Fruit fly (Drosophila melanogaster) whole organism, embryonic: ENCODE measurements around the gene CG43052.

Experiments
- Asciz ChIP-seq: fragments of 200-800 bp; sonication (Bioruptor generic); optimal IDR thresholded peaks from 2 replicates; lab custom pipeline; 2017; ENCODE audit warnings: missing biosample characterization, mild to moderate bottlenecking, missing genetic modification characterization, missing genetic modification reagents
- Atf-2 ChIP-seq: fragments of 200-800 bp; sonication (Bioruptor generic); optimal IDR thresholded peaks from 2 replicates; lab custom pipeline; 2016; ENCODE audit warnings: missing biosample characterization, missing genetic modification characterization
- BEAF-32 ChIP-seq: fragments of 200-800 bp; sonication (Bioruptor generic); optimal IDR thresholded peaks from 3 replicates; lab custom pipeline; 2017; ENCODE audit warnings: missing biosample characterization, missing genetic modification characterization, mild to moderate bottlenecking, moderate library complexity, missing genetic modification reagents
- Bdp1 ChIP-seq: fragments of 200-800 bp; sonication (Bioruptor generic); optimal IDR thresholded peaks from 3 replicates; lab custom pipeline; 2016; ENCODE audit warnings: missing biosample characterization, missing genetic modification characterization
- CG10274 ChIP-seq: fragments of 200-800 bp; sonication (Bioruptor generic); optimal IDR thresholded peaks from 3 replicates; lab custom pipeline; 2017; ENCODE audit warnings: missing biosample characterization, mild to moderate bottlenecking, missing genetic modification characterization
- CG10654 ChIP-seq: fragments of 200-800 bp; sonication (Bioruptor generic); optimal IDR thresholded peaks from 2 replicates; lab custom pipeline; 2016; ENCODE audit warnings: missing biosample characterization, missing genetic modification characterization
- CG11696 ChIP-seq: fragments of 200-800 bp; sonication (Bioruptor generic); IDR thresholded peaks from 2 replicates; pipeline ENCODE4 v1.3.6; 2022; ENCODE audit warnings: missing biosample characterization, missing genetic modification characterization
- CG12155 ChIP-seq: fragments of 200-800 bp; sonication (Bioruptor generic); optimal IDR thresholded peaks from 3 replicates; lab custom pipeline; 2016; ENCODE audit warnings: missing biosample characterization, missing genetic modification characterization
- CG12659 ChIP-seq: fragments of 200-800 bp; sonication (Bioruptor generic); optimal IDR thresholded peaks from 3 replicates; lab custom pipeline; 2017; ENCODE audit warnings: mild to moderate bottlenecking, missing biosample characterization, missing genetic modification reagents, missing genetic modification characterization
- CG1603 ChIP-seq: fragments of 200-800 bp; sonication (Bioruptor generic); optimal IDR thresholded peaks from 2 replicates; lab custom pipeline; 2019; ENCODE audit warnings: missing biosample characterization, mild to moderate bottlenecking, missing genetic modification characterization, moderate library complexity
- CG18619 ChIP-seq: fragments of 200-800 bp; sonication (Bioruptor generic); optimal IDR thresholded peaks from 3 replicates; lab custom pipeline; 2017; ENCODE audit warnings: missing biosample characterization, mild to moderate bottlenecking, missing genetic modification characterization
- CG3065 ChIP-seq: fragments of 200-800 bp; sonication (Bioruptor generic); optimal IDR thresholded peaks from 2 replicates; lab custom pipeline; 2016; ENCODE audit warnings: missing biosample characterization, missing genetic modification characterization
- CG3163 ChIP-seq: fragments of 200-800 bp; sonication (Bioruptor generic); optimal IDR thresholded peaks from 3 replicates; lab custom pipeline; 2016; ENCODE audit warnings: missing biosample characterization, missing genetic modification characterization
- CG32532 ChIP-seq: fragments of 200-800 bp; sonication (Bioruptor generic); IDR thresholded peaks from 2 replicates; pipeline ENCODE4 v1.3.6; 2022; ENCODE audit warnings: missing biosample characterization, missing genetic modification characterization
- CG34376 ChIP-seq: fragments of 200-800 bp; sonication (Bioruptor generic); optimal IDR thresholded peaks from 2 replicates; lab custom pipeline; 2018; ENCODE audit warnings: missing biosample characterization, mild to moderate bottlenecking, missing genetic modification characterization
- CG7357 ChIP-seq: fragments of 200-800 bp; sonication (Bioruptor generic); IDR thresholded peaks from 3 replicates; pipeline ENCODE4 v1.3.6; 2022; ENCODE audit warnings: missing biosample characterization, missing genetic modification characterization
- CG7745 ChIP-seq: fragments of 200-800 bp; sonication (Bioruptor generic); optimal IDR thresholded peaks from 2 replicates; lab custom pipeline; 2018; ENCODE audit warnings: missing biosample characterization, mild to moderate bottlenecking, missing genetic modification characterization, moderate library complexity
- CG8089 ChIP-seq: fragments of 200-800 bp; sonication (Bioruptor generic); optimal IDR thresholded peaks from 3 replicates; lab custom pipeline; 2016; ENCODE audit warnings: missing biosample characterization, missing genetic modification characterization
- CG8924 ChIP-seq: fragments of 200-800 bp; optimal IDR thresholded peaks from 3 replicates; lab custom pipeline; 2019; ENCODE audit warnings: missing biosample characterization, mild to moderate bottlenecking, missing genetic modification characterization, moderate library complexity
- Deaf1 ChIP-seq: fragments of 200-800 bp; optimal IDR thresholded peaks from 3 replicates; lab custom pipeline; 2019; ENCODE audit warnings: missing biosample characterization, mild to moderate bottlenecking, missing genetic modification characterization, moderate library complexity
- Dfd ChIP-seq, 2 experiments: fragments of >200 bp; optimal IDR thresholded peaks; 2 replicates each; lab custom pipeline; 2017; ENCODE audit warnings: missing biosample characterization in 2 of 2, missing genetic modification characterization in 2 of 2
- Dll ChIP-seq: fragments of 200-800 bp; sonication (Bioruptor generic); IDR thresholded peaks from 4 replicates; pipeline ENCODE4 v1.3.6; 2022; ENCODE audit warnings: missing biosample characterization, missing genetic modification characterization; ENCODE audit not compliant: partially characterized antibody
- Doc3 ChIP-seq: fragments of 200-800 bp; sonication (Bioruptor generic); IDR thresholded peaks from 3 replicates; pipeline ENCODE4 v1.3.6; 2022; ENCODE audit warnings: missing biosample characterization, missing genetic modification characterization; ENCODE audit not compliant: partially characterized antibody
- HLHmδ ChIP-seq: fragments of 200-800 bp; sonication (Bioruptor generic); optimal IDR thresholded peaks from 2 replicates; lab custom pipeline; 2018; ENCODE audit warnings: missing biosample characterization, mild to moderate bottlenecking, missing genetic modification characterization, moderate library complexity
- Hand ChIP-seq: fragments of 200-800 bp; sonication (Bioruptor generic); optimal IDR thresholded peaks from 2 replicates; lab custom pipeline; 2017; ENCODE audit warnings: mild to moderate bottlenecking, missing biosample characterization, missing genetic modification reagents, missing genetic modification characterization
- Jarid2 ChIP-seq: fragments of 200-800 bp; sonication (Bioruptor generic); optimal IDR thresholded peaks from 3 replicates; lab custom pipeline; 2017; ENCODE audit warnings: mild to moderate bottlenecking, missing biosample characterization, missing genetic modification reagents, missing genetic modification characterization
- Lpt ChIP-seq: fragments of >200 bp; optimal IDR thresholded peaks from 2 replicates; lab custom pipeline; 2018; ENCODE audit warnings: missing biosample characterization, missing genetic modification characterization
- MESR4 ChIP-seq: fragments of 200-800 bp; sonication (Bioruptor generic); optimal IDR thresholded peaks from 2 replicates; lab custom pipeline; 2018; ENCODE audit warnings: missing biosample characterization, mild to moderate bottlenecking, missing genetic modification characterization, moderate library complexity
- NFAT ChIP-seq: fragments of 200-800 bp; sonication (Bioruptor generic); IDR thresholded peaks from 2 replicates; pipeline ENCODE4 v1.3.6; 2022; ENCODE audit warnings: missing biosample characterization, missing genetic modification characterization
- Sin3A ChIP-seq: fragments of >200 bp; optimal IDR thresholded peaks from 2 replicates; lab custom pipeline; 2018
- Sox100B ChIP-seq: fragments of 200-800 bp; sonication (Bioruptor generic); optimal IDR thresholded peaks from 3 replicates; lab custom pipeline; 2018; ENCODE audit warnings: missing biosample characterization, mild to moderate bottlenecking, missing genetic modification characterization
- Spps ChIP-seq: fragments of 200-800 bp; sonication (Bioruptor generic); optimal IDR thresholded peaks from 2 replicates; lab custom pipeline; 2018; ENCODE audit warnings: missing biosample characterization, mild to moderate bottlenecking, missing genetic modification characterization
- cato ChIP-seq: fragments of 200-800 bp; sonication (Bioruptor generic); optimal IDR thresholded peaks from 2 replicates; lab custom pipeline; 2016; ENCODE audit warnings: missing biosample characterization, missing genetic modification characterization, borderline replicate concordance
- chm ChIP-seq: fragments of 200-800 bp; sonication (Bioruptor generic); IDR thresholded peaks from 2 replicates; pipeline ENCODE4 v1.3.6; 2022; ENCODE audit warnings: missing biosample characterization, missing genetic modification characterization
- dimm ChIP-seq: fragments of 200-800 bp; sonication (Bioruptor generic); IDR thresholded peaks from 2 replicates; pipeline ENCODE4 v1.3.6; 2022; ENCODE audit warnings: missing biosample characterization, missing genetic modification characterization
- ewg ChIP-seq: fragments of 200-800 bp; sonication (Bioruptor generic); optimal IDR thresholded peaks from 3 replicates; lab custom pipeline; 2017; ENCODE audit warnings: mild to moderate bottlenecking, missing biosample characterization, missing genetic modification reagents, missing genetic modification characterization
- gfzf ChIP-seq: fragments of 200-800 bp; sonication (Bioruptor generic); optimal IDR thresholded peaks from 2 replicates; lab custom pipeline; 2016; ENCODE audit warnings: missing biosample characterization, mild to moderate bottlenecking, missing genetic modification characterization, moderate library complexity
- hb ChIP-seq: fragments of 200-800 bp; sonication (Bioruptor generic); IDR thresholded peaks from 3 replicates; pipeline ENCODE4 v1.3.6; 2022; ENCODE audit warnings: missing biosample characterization, missing genetic modification characterization; ENCODE audit not compliant: partially characterized antibody
- hbn ChIP-seq: fragments of 200-800 bp; sonication (Bioruptor generic); IDR thresholded peaks from 2 replicates; pipeline ENCODE4 v1.3.6; 2022; ENCODE audit warnings: missing biosample characterization, missing genetic modification characterization; ENCODE audit not compliant: partially characterized antibody
- kni ChIP-seq: fragments of 200-800 bp; sonication (Bioruptor generic); optimal IDR thresholded peaks from 3 replicates; lab custom pipeline; 2017; ENCODE audit warnings: mild to moderate bottlenecking, missing biosample characterization, missing genetic modification reagents, missing genetic modification characterization
- nmo ChIP-seq: fragments of 200-800 bp; sonication (Bioruptor generic); optimal IDR thresholded peaks from 2 replicates; lab custom pipeline; 2018; ENCODE audit warnings: missing biosample characterization, mild to moderate bottlenecking, missing genetic modification characterization, moderate library complexity
- odd ChIP-seq: fragments of 200-800 bp; sonication (Bioruptor generic); optimal IDR thresholded peaks from 2 replicates; lab custom pipeline; 2017; ENCODE audit warnings: missing biosample characterization, mild to moderate bottlenecking, missing genetic modification characterization
- org-1 ChIP-seq: fragments of 200-800 bp; sonication (Bioruptor generic); optimal IDR thresholded peaks from 2 replicates; lab custom pipeline; 2017; ENCODE audit warnings: missing biosample characterization, missing genetic modification characterization
- pb ChIP-seq: fragments of 200-800 bp; sonication (Bioruptor generic); optimal IDR thresholded peaks from 3 replicates; lab custom pipeline; 2016; ENCODE audit warnings: missing biosample characterization, missing genetic modification characterization
- sens-2 ChIP-seq: fragments of 200-800 bp; sonication (Bioruptor generic); IDR thresholded peaks from 2 replicates; pipeline ENCODE4 v1.3.6; 2022; ENCODE audit warnings: missing biosample characterization, missing genetic modification characterization
- sisA ChIP-seq: fragments of 200-800 bp; sonication (Bioruptor generic); IDR thresholded peaks from 2 replicates; pipeline ENCODE4 v1.3.6; 2022; ENCODE audit warnings: missing biosample characterization, missing genetic modification characterization
- slp2 ChIP-seq: fragments of 200-800 bp; sonication (Bioruptor generic); optimal IDR thresholded peaks from 2 replicates; lab custom pipeline; 2016; ENCODE audit warnings: missing biosample characterization, missing genetic modification characterization
- ssp ChIP-seq: fragments of 200-800 bp; sonication (Bioruptor generic); IDR thresholded peaks from 2 replicates; pipeline ENCODE4 v1.3.6; 2022; ENCODE audit warnings: missing biosample characterization, missing genetic modification characterization
- tll ChIP-seq, 2 experiments: fragments of 200-800 bp in 1 of 2; fragments of >200 bp in 1 of 2; sonication (Bioruptor generic) in 1 of 2; optimal IDR thresholded peaks; 2 replicates each; lab custom pipeline; 2017 to 2019; ENCODE audit warnings: missing biosample characterization in 2 of 2, missing genetic modification characterization in 2 of 2, mild to moderate bottlenecking in 1 of 2, moderate library complexity in 1 of 2
- usp ChIP-seq: fragments of >200 bp; optimal IDR thresholded peaks from 2 replicates; lab custom pipeline; 2017; ENCODE audit warnings: missing biosample characterization, missing genetic modification characterization
- wor ChIP-seq: fragments of 200-800 bp; sonication (Bioruptor generic); IDR thresholded peaks from 2 replicates; pipeline ENCODE4 v1.3.6; 2022; ENCODE audit warnings: missing biosample characterization, missing genetic modification characterization

CG43052 gene

DNA sequence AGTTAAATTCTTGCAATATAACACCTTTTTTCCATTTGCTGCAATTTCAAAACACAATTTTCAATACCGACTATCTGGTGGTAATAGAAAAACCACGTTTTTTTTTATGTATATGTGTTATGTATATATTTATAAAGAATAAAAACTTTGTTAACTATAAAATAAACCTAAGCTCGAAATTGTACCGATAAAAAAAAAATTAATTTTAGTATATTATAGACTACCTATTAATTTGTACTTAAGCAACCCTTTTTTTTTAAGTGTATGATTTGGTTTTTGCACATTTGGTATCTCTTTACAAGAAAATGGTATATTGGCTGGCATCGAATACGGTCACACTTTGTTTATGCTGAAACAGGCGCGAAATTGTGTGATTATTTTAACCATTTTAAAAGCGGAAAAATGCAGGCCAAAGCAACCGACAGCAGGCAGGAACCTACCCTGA lies 9.9 kb downstream of the CG43052 start, which contains the start of gene spel1 (continued):
- TF ChIP-seq usp (GFP tag; lab: Kevin White, UChicago), result no peak
- TF ChIP-seq Dll (GFP tag; lab: Robert Waterston, UW), result no peak
- peak; percentile 72 for TF ChIP-seq sisA (GFP tag; lab: Robert Waterston, UW)
- no peak for TF ChIP-seq BEAF-32
- no peak for TF ChIP-seq Bdp1 (GFP tag; lab: Kevin White, UChicago)
- TF ChIP-seq CG10654, result peak; percentile 62
- TF ChIP-seq Doc3 (GFP tag; lab: Robert Waterston, UW), result no peak
- TF ChIP-seq hbn (GFP tag; lab: Robert Waterston, UW), result no peak
- peak; percentile 80 for TF ChIP-seq gfzf (GFP tag; lab: Kevin White, UChicago)
- peak; percentile 45 for TF ChIP-seq CG1603
- TF ChIP-seq CG12155 (GFP tag; lab: Kevin White, UChicago), result peak; percentile 70
- no peak for TF ChIP-seq slp2 (GFP tag; lab: Kevin White, UChicago)
- TF ChIP-seq Deaf1 (tag; lab: Kevin White, UChicago), result peak; percentile 61
- no peak for TF ChIP-seq pb
- TF ChIP-seq Spps (tag; lab: Kevin White, UChicago), result peak; percentile 81
- peak; percentile 64 for TF ChIP-seq CG18619 (GFP tag; lab: Kevin White, UChicago)
- TF ChIP-seq CG10274 (GFP tag; lab: Kevin White, UChicago), result no peak
- no peak for TF ChIP-seq Atf-2 (GFP tag; lab: Kevin White, UChicago)
- peak; percentile 35 for TF ChIP-seq odd (GFP tag; lab: Kevin White, UChicago)
- no peak for TF ChIP-seq HLHmδ (GFP tag; lab: Kevin White, UChicago)
- peak; percentile 72 for TF ChIP-seq CG12659 (GFP tag; lab: Kevin White, UChicago)
- peak; percentile 56; the same call in 1 of the 2 replicates for TF ChIP-seq chm (GFP tag; lab: Robert Waterston, UW)
- peak; percentile 42; the same call in 1 of the 2 replicates for TF ChIP-seq ssp (GFP tag; lab: Robert Waterston, UW)
- no peak for TF ChIP-seq CG7745 (tag; lab: Kevin White, UChicago)
- no peak for TF ChIP-seq hb (GFP tag; lab: Robert Waterston, UW)
- no peak for TF ChIP-seq CG8089 (GFP tag; lab: Kevin White, UChicago)
- TF ChIP-seq cato, result peak; percentile 20
- no peak for TF ChIP-seq org-1
- TF ChIP-seq CG32532 (GFP tag; lab: Robert Waterston, UW), result peak; percentile 91
- TF ChIP-seq tll (GFP tag; optimal IDR thresholded peaks at IDR 0.05; lab: Kevin White, UChicago), result no peak
- TF ChIP-seq CG11696 (GFP tag; lab: Robert Waterston, UW), result no peak
- TF ChIP-seq CG7357, result peak; percentile 55; the same call in 1 of the 3 replicates
- TF ChIP-seq Lpt (GFP tag; lab: Kevin White, UChicago), result no peak
- no peak for TF ChIP-seq Sin3A (lab: Kevin White, UChicago)
- peak; percentile 34 for TF ChIP-seq ewg (GFP tag; lab: Kevin White, UChicago)
- TF ChIP-seq kni (GFP tag; lab: Kevin White, UChicago), result no peak
- peak; percentile 72 for TF ChIP-seq Asciz (GFP tag; lab: Kevin White, UChicago)
- peak; percentile 82 for TF ChIP-seq Sox100B (GFP tag; lab: Kevin White, UChicago)
- TF ChIP-seq CG3065 (GFP tag; lab: Kevin White, UChicago), result peak; percentile 11
- no peak for TF ChIP-seq dimm (GFP tag; lab: Robert Waterston, UW)
- peak; percentile 88 for TF ChIP-seq nmo
- peak; percentile 77 for TF ChIP-seq NFAT (GFP tag; lab: Robert Waterston, UW)
- no peak for TF ChIP-seq Hand (GFP tag; lab: Kevin White, UChicago)
- TF ChIP-seq CG3163 (GFP tag; lab: Kevin White, UChicago), result no peak
- peak; percentile 49 for TF ChIP-seq wor (GFP tag; lab: Robert Waterston, UW)
- TF ChIP-seq MESR4 (GFP tag; lab: Kevin White, UChicago), result peak; percentile 36
- no peak for TF ChIP-seq Jarid2
- TF ChIP-seq CG8924 (tag; lab: Kevin White, UChicago), result peak; percentile 86
- peak; percentile 56 for TF ChIP-seq sens-2 (GFP tag; lab: Robert Waterston, UW)
- TF ChIP-seq Dfd (GFP tag; optimal IDR thresholded peaks at IDR 0.05; lab: Kevin White, UChicago), result no peak
- TF ChIP-seq CG34376 (GFP tag; lab: Kevin White, UChicago), result peak; percentile 17
